Worm (Caenorhabditis elegans): Measurements from ENCODE around the gene C34E11.2.

ce11 chrX:11823704-11824103 is 9.2 kb upstream of the C34E11.2 start, which contains the start of gene tag-241:
- TF ChIP-seq egl-27 (tag; optimal IDR thresholded peaks at IDR 0.05) (no peak), nhr-237 (tag; optimal IDR thresholded peaks at IDR 0.05) (no peak), ztf-1 (GFP tag; conservative IDR thresholded peaks at IDR 0.05) (no peak), nhr-77 (tag; optimal IDR thresholded peaks at IDR 0.05) (no peak)

Measured in whole organism, L2 larva.